Worm (Caenorhabditis elegans): ENCODE data around the gene gar-2.

The gar-2 gene

ce11 chrIII:6360114-6360513 is 50.9 kb downstream of the gar-2 start (continued):
- peak; percentile 61 for TF ChIP-seq blmp-1 (tag; optimal IDR thresholded peaks at IDR 0.05)
- no peak for TF ChIP-seq unc-86 (tag; optimal IDR thresholded peaks at IDR 0.05)
- no peak for TF ChIP-seq fkh-4 (tag; optimal IDR thresholded peaks at IDR 0.05; ENCODE audit: borderline replicate concordance)
- TF ChIP-seq unc-130 (tag; optimal IDR thresholded peaks at IDR 0.05), result peak; percentile 65
- TF ChIP-seq nhr-12 (tag; optimal IDR thresholded peaks at IDR 0.05), result no peak
- no peak for TF ChIP-seq fkh-10 (GFP tag; optimal IDR thresholded peaks at IDR 0.05)
- TF ChIP-seq fos-1 (tag; optimal IDR thresholded peaks at IDR 0.05), result no peak
- no peak for TF ChIP-seq ztf-11 (tag; optimal IDR thresholded peaks at IDR 0.05)
- peak; percentile 42 for TF ChIP-seq tbx-2 (tag; optimal IDR thresholded peaks at IDR 0.05)
- peak in 1 of 2 experiments; percentile 1 for TF ChIP-seq egl-27 (tag; optimal IDR thresholded peaks at IDR 0.05)
- peak in 1 of 6 experiments; percentile 3 for TF ChIP-seq elt-3 (tag; optimal IDR thresholded peaks at IDR 0.05)
- TF ChIP-seq ces-1 (GFP tag; optimal IDR thresholded peaks at IDR 0.05), result no peak
- TF ChIP-seq aly-2 (tag; optimal IDR thresholded peaks at IDR 0.05), result no peak
- TF ChIP-seq ama-1 (optimal IDR thresholded peaks at IDR 0.05), result no peak
- no peak for TF ChIP-seq aha-1 (tag; optimal IDR thresholded peaks at IDR 0.05)
- no peak for TF ChIP-seq nhr-77 (tag; optimal IDR thresholded peaks at IDR 0.05)
- TF ChIP-seq lin-39 (tag; optimal IDR thresholded peaks at IDR 0.05), result peak; percentile 66
- TF ChIP-seq nhr-237 (tag; optimal IDR thresholded peaks at IDR 0.05), result no peak
- no peak for TF ChIP-seq hpl-2 (GFP tag; optimal IDR thresholded peaks at IDR 0.05)
- no peak for TF ChIP-seq nhr-28 (tag; optimal IDR thresholded peaks at IDR 0.05)
- no peak for TF ChIP-seq nhr-84 (tag; optimal IDR thresholded peaks at IDR 0.05)
- peak; percentile 80 for TF ChIP-seq nhr-20 (tag; optimal IDR thresholded peaks at IDR 0.05)
- TF ChIP-seq C16A3.4 (tag; optimal IDR thresholded peaks at IDR 0.05), result no peak
- TF ChIP-seq zip-4 (GFP tag; optimal IDR thresholded peaks at IDR 0.05), result no peak
- TF ChIP-seq zag-1 (tag; optimal IDR thresholded peaks at IDR 0.05), result no peak
- TF ChIP-seq nhr-47 (tag; optimal IDR thresholded peaks at IDR 0.05), result peak; percentile 55
- TF ChIP-seq hlh-17 (GFP tag; optimal IDR thresholded peaks at IDR 0.05; ENCODE audit: borderline replicate concordance), result no peak
- peak; percentile 2 for TF ChIP-seq swsn-7 (tag; optimal IDR thresholded peaks at IDR 0.05)
- TF ChIP-seq mef-2 (tag; optimal IDR thresholded peaks at IDR 0.05), result no peak
- no peak for TF ChIP-seq Y116A8C.19 (tag; optimal IDR thresholded peaks at IDR 0.05; ENCODE audit: borderline replicate concordance)
- TF ChIP-seq ceh-63 (GFP tag; optimal IDR thresholded peaks at IDR 0.05), result no peak
- peak; percentile 97 for TF ChIP-seq nhr-85 (tag)
- TF ChIP-seq vab-15 (tag; optimal IDR thresholded peaks at IDR 0.05), result no peak
- TF ChIP-seq hlh-4 (tag; optimal IDR thresholded peaks at IDR 0.05), result no peak
- no peak for TF ChIP-seq isw-1 (GFP tag; IDR thresholded peaks at IDR 0.05)
- peak; percentile 84 for TF ChIP-seq rnt-1 (tag; optimal IDR thresholded peaks at IDR 0.05)
- TF ChIP-seq ztf-4 (tag; optimal IDR thresholded peaks at IDR 0.05), result no peak
- no peak for TF ChIP-seq unc-98 (GFP tag; IDR thresholded peaks at IDR 0.05)
- no peak for TF ChIP-seq sptf-1 (tag; optimal IDR thresholded peaks at IDR 0.05)
- TF ChIP-seq nhr-11 (tag; optimal IDR thresholded peaks at IDR 0.05), result no peak
- TF ChIP-seq tlp-1 (tag; optimal IDR thresholded peaks at IDR 0.05), result no peak
- TF ChIP-seq lin-14 (GFP tag; optimal IDR thresholded peaks at IDR 0.05), result peak; percentile 91
- TF ChIP-seq grh-1 (GFP tag; IDR thresholded peaks at IDR 0.05), result peak; percentile 54; the same call in 1 of the 2 replicates
- TF ChIP-seq pqm-1 (tag; optimal IDR thresholded peaks at IDR 0.05), result no peak
- TF ChIP-seq F16B12.6 (tag; optimal IDR thresholded peaks at IDR 0.05), result no peak
- TF ChIP-seq lin-13 (GFP tag; optimal IDR thresholded peaks at IDR 0.05), result peak; percentile 50
- peak; percentile 74 for TF ChIP-seq snu-23 (GFP tag; optimal IDR thresholded peaks at IDR 0.05)
- peak in 1 of 3 experiments; percentile 28 for TF ChIP-seq dpl-1 (GFP tag; optimal IDR thresholded peaks at IDR 0.05)
- no peak for TF ChIP-seq C34B4.2 (tag; optimal IDR thresholded peaks at IDR 0.05)
- TF ChIP-seq C04F5.9 (tag; optimal IDR thresholded peaks at IDR 0.05), result no peak
- peak; percentile 28 to 58 for TF ChIP-seq lin-35 (GFP tag; optimal IDR thresholded peaks at IDR 0.05)
- no peak for TF ChIP-seq irx-1 (tag; optimal IDR thresholded peaks at IDR 0.05)
- TF ChIP-seq xbp-1 (tag; optimal IDR thresholded peaks at IDR 0.05), result no peak
- no peak for TF ChIP-seq ceh-90 (tag; optimal IDR thresholded peaks at IDR 0.05)
- TF ChIP-seq jun-1 (tag; optimal IDR thresholded peaks at IDR 0.05), result no peak
